Fruit fly (Drosophila melanogaster): Measurements from ENCODE around the gene Cyp9f3.

dm6 chr3R:12367464-12367863 is 31.3 kb downstream of the Cyp9f3 start, which contains the start of gene GstD9:
- TF ChIP-seq Crg-1 (GFP tag; optimal IDR thresholded peaks at IDR 0.05): no peak
- no peak for TF ChIP-seq cnc (optimal IDR thresholded peaks at IDR 0.05)
- no peak for TF ChIP-seq CG11617 (GFP tag; optimal IDR thresholded peaks at IDR 0.05)
- TF ChIP-seq Mnt (GFP tag; optimal IDR thresholded peaks at IDR 0.05): no peak
- no peak for TF ChIP-seq CG5204 (GFP tag; optimal IDR thresholded peaks at IDR 0.05)
- no peak for TF ChIP-seq CG7045 (GFP tag; optimal IDR thresholded peaks at IDR 0.05)
